Fruit fly (Drosophila melanogaster): Measurements from ENCODE around the gene tup.

Gene tup

dm6 chr2L:18818397-18818796 is 62.7 kb downstream of the tup start:
- TF ChIP-seq h (optimal IDR thresholded peaks at IDR 0.05) = no peak
- no peak for TF ChIP-seq Myc (optimal IDR thresholded peaks at IDR 0.05)
- TF ChIP-seq ttk (optimal IDR thresholded peaks at IDR 0.05) = no peak
- TF ChIP-seq psq (optimal IDR thresholded peaks at IDR 0.05) = no peak
- no peak for TF ChIP-seq insv (optimal IDR thresholded peaks at IDR 0.05)

- TF ChIP-seq Myc (optimal IDR thresholded peaks at IDR 0.05) = no peak
- no peak for TF ChIP-seq psq (optimal IDR thresholded peaks at IDR 0.05)
- no peak for TF ChIP-seq Sin3A (optimal IDR thresholded peaks at IDR 0.05)
- no peak for TF ChIP-seq ttk (optimal IDR thresholded peaks at IDR 0.05)
- TF ChIP-seq insv (optimal IDR thresholded peaks at IDR 0.05) = no peak
- TF ChIP-seq h (optimal IDR thresholded peaks at IDR 0.05) = no peak
Observed at dm6 chr2L:18815194-18815593, 65.9 kb downstream of the tup start.

dm6 chr2L:18812755-18813154 is 68.3 kb downstream of the tup start:
- TF ChIP-seq psq (optimal IDR thresholded peaks at IDR 0.05) (no peak), h (optimal IDR thresholded peaks at IDR 0.05) (no peak)

- no peak for TF ChIP-seq Myc (optimal IDR thresholded peaks at IDR 0.05)
- TF ChIP-seq psq (optimal IDR thresholded peaks at IDR 0.05) = no peak
- TF ChIP-seq Sin3A (optimal IDR thresholded peaks at IDR 0.05) = no peak
- no peak for TF ChIP-seq insv (optimal IDR thresholded peaks at IDR 0.05)
- no peak for TF ChIP-seq ttk (optimal IDR thresholded peaks at IDR 0.05)
- TF ChIP-seq h (optimal IDR thresholded peaks at IDR 0.05) = no peak
Observed at dm6 chr2L:18812348-18812747, 68.7 kb downstream of the tup start, which contains the start of the genes CG17325 and CG42305. Gene CG17325, plus strand, starts transcription at chr2L:18812648. Gene CG42305, plus strand, starts transcription at chr2L:18812648.

dm6 chr2L:18810960-18811642 is 70.0 kb downstream of the tup start, which contains the start of the genes CG10570 and CG42502:
Gene CG10570, minus strand, starts transcription at chr2L:18811252.
Gene CG42502, minus strand, starts transcription at chr2L:18811252.
- no peak for TF ChIP-seq Sin3A (optimal IDR thresholded peaks at IDR 0.05)
- TF ChIP-seq h (optimal IDR thresholded peaks at IDR 0.05) = no peak
